Worm (Caenorhabditis elegans): ENCODE results near the gene C26F1.1.

C26F1.1 gene

ce11 chrV:7826917-7827316 lies 41.7 kb downstream of the C26F1.1 start, which contains the start of gene mig-6:
Gene mig-6 (plus strand): TSS chrV:7827217.
- no peak for TF ChIP-seq nhr-28 (tag; optimal IDR thresholded peaks at IDR 0.05)
- no peak for TF ChIP-seq unc-39 (tag; optimal IDR thresholded peaks at IDR 0.05)
- TF ChIP-seq ces-1 (GFP tag; optimal IDR thresholded peaks at IDR 0.05), result no peak
- TF ChIP-seq lsy-2 (tag; optimal IDR thresholded peaks at IDR 0.05), result no peak
- no peak for TF ChIP-seq unc-120 (tag; optimal IDR thresholded peaks at IDR 0.05; ENCODE audit: poor library complexity, severe bottlenecking)
- TF ChIP-seq ztf-11 (tag; optimal IDR thresholded peaks at IDR 0.05), result no peak

DNA sequence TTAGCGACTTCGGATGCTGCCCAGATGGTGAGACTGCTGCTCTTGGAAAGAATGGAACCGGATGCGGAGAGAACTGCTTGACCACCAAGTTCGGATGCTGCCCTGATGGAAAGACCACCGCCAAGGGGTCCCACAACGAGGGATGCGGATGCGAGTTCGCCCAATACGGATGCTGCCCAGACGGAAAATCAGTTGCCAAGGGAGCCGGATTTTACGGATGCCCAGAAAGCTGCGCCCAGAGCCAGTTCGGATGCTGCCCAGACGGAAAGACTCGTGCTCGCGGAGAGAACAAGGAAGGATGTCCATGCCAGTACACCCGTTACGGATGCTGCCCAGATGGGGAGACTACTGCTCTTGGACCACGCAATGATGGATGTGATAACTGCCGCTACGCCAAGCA lies 45.7 kb downstream of the C26F1.1 start:
- TF ChIP-seq tbx-8 (GFP tag; optimal IDR thresholded peaks at IDR 0.05) (no peak), mab-5 (tag; optimal IDR thresholded peaks at IDR 0.05) (no peak), snpc-4 (tag; optimal IDR thresholded peaks at IDR 0.05) (no peak), blmp-1 (tag; optimal IDR thresholded peaks at IDR 0.05) (no peak), zip-8 (tag; optimal IDR thresholded peaks at IDR 0.05) (no peak), nhr-12 (tag; optimal IDR thresholded peaks at IDR 0.05) (no peak), nhr-76 (tag; optimal IDR thresholded peaks at IDR 0.05) (no peak), ham-2 (GFP tag; optimal IDR thresholded peaks at IDR 0.05) (no peak), sptf-1 (tag; optimal IDR thresholded peaks at IDR 0.05) (no peak), nhr-237 (tag; optimal IDR thresholded peaks at IDR 0.05) (no peak), mep-1 (tag; optimal IDR thresholded peaks at IDR 0.05) (no peak), nhr-28 (tag; optimal IDR thresholded peaks at IDR 0.05) (no peak), ceh-39 (tag; optimal IDR thresholded peaks at IDR 0.05) (no peak)

- no peak for TF ChIP-seq pha-4 (tag; optimal IDR thresholded peaks at IDR 0.05)
- peak; percentile 64 for TF ChIP-seq zip-8 (tag; optimal IDR thresholded peaks at IDR 0.05)
These were observed 51.7 kb downstream of the C26F1.1 start, which contains the start of gene txt-5 for ce11 chrV:7836911-7837310. Gene txt-5 (minus strand): TSS chrV:7837134.
